Fruit fly (Drosophila melanogaster) Kc167 (cell line): ENCODE measurements around the gene Pos.

Source experiments
- Myc ChIP-seq: fragments of >200 bp; optimal IDR thresholded peaks from 2 replicates; lab custom pipeline; 2017; ENCODE audit warnings: missing external identifiers
- Sin3A ChIP-seq: fragments of >200 bp; optimal IDR thresholded peaks from 2 replicates; lab custom pipeline; 2018; ENCODE audit warnings: missing external identifiers
- h ChIP-seq: fragments of >200 bp; optimal IDR thresholded peaks from 3 replicates; lab custom pipeline; 2018; ENCODE audit warnings: missing external identifiers
- insv ChIP-seq: fragments of >200 bp; optimal IDR thresholded peaks from 3 replicates; lab custom pipeline; 2018; ENCODE audit warnings: missing external identifiers
- psq ChIP-seq: fragments of >200 bp; optimal IDR thresholded peaks from 2 replicates; lab custom pipeline; 2017; ENCODE audit warnings: missing external identifiers
- ttk ChIP-seq: sonication (Bioruptor generic); optimal IDR thresholded peaks from 2 replicates; lab custom pipeline; 2017; ENCODE audit warnings: missing external identifiers

DNA sequence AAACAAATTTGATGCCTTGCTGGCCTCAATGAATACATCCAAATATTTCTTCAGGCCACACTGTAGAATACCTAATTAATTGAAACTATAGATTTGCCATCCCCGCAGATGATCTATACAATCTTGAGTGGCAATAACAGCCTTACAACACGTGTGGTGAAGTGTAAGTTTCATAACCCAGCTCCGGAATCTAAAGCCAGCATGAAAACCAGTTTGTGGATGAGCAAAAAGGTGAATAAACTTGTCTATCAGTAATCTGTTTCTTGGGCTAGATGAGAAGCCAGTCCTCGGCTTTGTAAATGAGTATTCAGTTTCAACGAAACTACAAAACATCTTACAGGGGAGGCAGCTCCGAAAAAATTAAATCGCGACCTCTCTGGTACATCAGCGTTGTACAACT, 16.0 kb upstream of the Pos start:
- TF ChIP-seq psq (lab: Kevin White, UChicago): no peak
- TF ChIP-seq Myc: no peak
- no peak for TF ChIP-seq ttk (lab: Kevin White, UChicago)
- TF ChIP-seq insv (lab: Kevin White, UChicago): no peak
- TF ChIP-seq h (lab: Kevin White, UChicago): no peak
- TF ChIP-seq Sin3A: no peak
